Worm (Caenorhabditis elegans) whole organism, L1 larva: ENCODE measurements around the gene C42C1.8.
"Not testable (repeated sequence)": the region's sequence is repeated elsewhere in the genome, so short reads cannot be mapped to it uniquely, and the experiment has no call there.

Experiments
- alr-1 ChIP-seq: fragments of 200-800 bp; sonication (Bioruptor generic); optimal IDR thresholded peaks from 2 replicates; lab custom pipeline; 2018; ENCODE audit warnings: borderline replicate concordance, mild to moderate bottlenecking, missing genetic modification characterization, missing compliant biosample characterization
- ceh-8 ChIP-seq: fragments of 200-800 bp; sonication (Bioruptor generic); optimal IDR thresholded peaks from 2 replicates; lab custom pipeline; 2018; ENCODE audit warnings: mild to moderate bottlenecking, missing genetic modification characterization, moderate library complexity, missing compliant biosample characterization
- ces-1 ChIP-seq: fragments of 150-350 bp; optimal IDR thresholded peaks from 2 replicates; lab custom pipeline; 2014; ENCODE audit warnings: missing biosample characterization, missing genetic modification reagents, missing genetic modification characterization
- efl-1 ChIP-seq, 4 experiments: fragments of 150-350 bp; optimal IDR thresholded peaks in 3 of 4; peaks in 1 of 4; 1 replicate in 1 of 4; 2 replicates in 3 of 4; lab custom pipeline; 2014; ENCODE audit warnings: missing biosample characterization in 2 of 4, missing genetic modification characterization in 2 of 4, missing genetic modification reagents in 2 of 4
- egl-27 ChIP-seq, 2 experiments: fragments of 150-350 bp in 1 of 2; sonication (generic microtip); optimal IDR thresholded peaks; 3 replicates each; lab custom pipeline; 2017 to 2018; ENCODE audit warnings: missing biosample characterization in 2 of 2, missing genetic modification characterization in 2 of 2, missing genetic modification reagents in 2 of 2
- elt-2 ChIP-seq: sonication (generic microtip); optimal IDR thresholded peaks from 2 replicates; lab custom pipeline; 2016; ENCODE audit warnings: missing genetic modification characterization, mild to moderate bottlenecking, inconsistent platforms, missing compliant biosample characterization, missing genetic modification reagents
- grh-1 ChIP-seq: fragments of 200-800 bp; sonication (Bioruptor generic); IDR thresholded peaks from 2 replicates; pipeline ENCODE4 v1.3.6; 2022; ENCODE audit warnings: missing genetic modification reagents, missing genetic modification characterization, missing compliant biosample characterization
- irx-1 ChIP-seq: sonication (generic microtip); optimal IDR thresholded peaks from 2 replicates; lab custom pipeline; 2016; ENCODE audit warnings: missing genetic modification characterization, missing compliant biosample characterization
- isw-1 ChIP-seq: fragments of 200-800 bp; sonication (Bioruptor generic); IDR thresholded peaks from 2 replicates; pipeline ENCODE4 v1.3.6; 2022; ENCODE audit warnings: missing genetic modification characterization, missing compliant biosample characterization
- jun-1 ChIP-seq: fragments of 150-350 bp; optimal IDR thresholded peaks from 2 replicates; lab custom pipeline; 2014; ENCODE audit warnings: missing biosample characterization, missing genetic modification reagents, missing genetic modification characterization
- lin-13 ChIP-seq: fragments of 150-350 bp; optimal IDR thresholded peaks from 2 replicates; lab custom pipeline; 2014; ENCODE audit warnings: missing biosample characterization, missing genetic modification reagents, missing genetic modification characterization
- lir-3 ChIP-seq: sonication (generic microtip); optimal IDR thresholded peaks from 2 replicates; lab custom pipeline; 2016; ENCODE audit warnings: mild to moderate bottlenecking, missing genetic modification characterization, moderate library complexity, missing compliant biosample characterization; ENCODE audit not compliant: poor library complexity
- lsy-2 ChIP-seq, 2 experiments: fragments of 150-350 bp; optimal IDR thresholded peaks; 2 replicates each; lab custom pipeline; 2014; ENCODE audit warnings: missing biosample characterization in 2 of 2, missing genetic modification characterization in 2 of 2
- nhr-20 ChIP-seq: sonication (generic microtip); optimal IDR thresholded peaks from 2 replicates; lab custom pipeline; 2016; ENCODE audit warnings: mild to moderate bottlenecking, missing genetic modification characterization, missing compliant biosample characterization
- nhr-28 ChIP-seq: fragments of 150-350 bp; optimal IDR thresholded peaks from 2 replicates; lab custom pipeline; 2014; ENCODE audit warnings: missing biosample characterization, missing genetic modification characterization
- pax-3 ChIP-seq: fragments of 200-800 bp; sonication (Bioruptor generic); optimal IDR thresholded peaks from 2 replicates; lab custom pipeline; 2018; ENCODE audit warnings: mild to moderate bottlenecking, missing genetic modification characterization, moderate library complexity, missing compliant biosample characterization
- pqm-1 ChIP-seq: sonication (generic microtip); optimal IDR thresholded peaks from 3 replicates; lab custom pipeline; 2017; ENCODE audit warnings: missing biosample characterization, missing genetic modification characterization
- snpc-4 ChIP-seq: fragments of 150-350 bp; optimal IDR thresholded peaks from 2 replicates; lab custom pipeline; 2014; ENCODE audit warnings: missing biosample characterization, missing genetic modification characterization
- snu-23 ChIP-seq: sonication (generic microtip); optimal IDR thresholded peaks from 2 replicates; lab custom pipeline; 2016; ENCODE audit warnings: missing genetic modification characterization, missing compliant biosample characterization
- tbx-2 ChIP-seq: sonication (generic microtip); optimal IDR thresholded peaks from 2 replicates; lab custom pipeline; 2016; ENCODE audit warnings: missing genetic modification characterization, missing compliant biosample characterization
- unc-130 ChIP-seq: fragments of 150-350 bp; optimal IDR thresholded peaks from 2 replicates; lab custom pipeline; 2017; ENCODE audit warnings: missing biosample characterization, missing genetic modification characterization, inconsistent platforms
- vab-15 ChIP-seq: sonication (generic microtip); optimal IDR thresholded peaks from 2 replicates; lab custom pipeline; 2017; ENCODE audit warnings: missing genotype, mild to moderate bottlenecking, missing genetic modification characterization, missing compliant biosample characterization
- ztf-11 ChIP-seq, 2 experiments: sonication (generic microtip); optimal IDR thresholded peaks; 2 replicates each; lab custom pipeline; 2016 to 2017; ENCODE audit warnings: missing genetic modification characterization in 2 of 2, missing biosample characterization in 1 of 2, missing compliant biosample characterization in 1 of 2

C42C1.8 gene

ce11 chrIV:12287628-12288027, 3.2 kb upstream of the C42C1.8 start, which contains the start of gene erl-1:
erl-1 (plus strand) TSS chrIV:12287928.
- no peak for TF ChIP-seq snu-23 (GFP tag; lab: Kevin White, UChicago)
- no peak for TF ChIP-seq egl-27 (tag; optimal IDR thresholded peaks at IDR 0.05; lab: Kevin White, UChicago)
- no peak for TF ChIP-seq nhr-20
- TF ChIP-seq lsy-2 (tag; optimal IDR thresholded peaks at IDR 0.05; lab: Kevin White, UChicago), result no peak
- TF ChIP-seq nhr-28 (tag; lab: Kevin White, UChicago), result no peak
- no peak for TF ChIP-seq irx-1
- TF ChIP-seq pax-3, result no peak
- TF ChIP-seq lir-3 (tag; lab: Kevin White, UChicago), result no peak
- no peak for TF ChIP-seq pqm-1 (tag; lab: Kevin White, UChicago)
- TF ChIP-seq ceh-8, result no peak
- TF ChIP-seq ces-1 (GFP tag; lab: Kevin White, UChicago), result no peak

- TF ChIP-seq lin-13 (no peak), unc-130 (tag; lab: Kevin White, UChicago) (no peak), grh-1 (GFP tag; lab: Robert Waterston, UW) (no peak), efl-1 (optimal IDR thresholded peaks at IDR 0.05; lab: Kevin White, UChicago) (no peak), efl-1 (GFP tag; optimal IDR thresholded peaks at IDR 0.05 in 1 of 2; lab: Kevin White, UChicago) (no peak), snpc-4 (tag; lab: Kevin White, UChicago) (no peak)
- TF ChIP-seq, all 84 proteins: peak for 0
These were observed 1.7 kb upstream of the C42C1.8 start, which contains the start of gene C42C1.9 for ce11 chrIV:12289149-12289548. C42C1.9 (plus strand) TSS chrIV:12289449.

- TF ChIP-seq snu-23 (GFP tag; lab: Kevin White, UChicago), result no peak
- TF ChIP-seq ztf-11 (tag; optimal IDR thresholded peaks at IDR 0.05; lab: Kevin White, UChicago), result no peak
- no peak for TF ChIP-seq vab-15
- TF ChIP-seq jun-1, result no peak
- no peak for TF ChIP-seq grh-1 (GFP tag; lab: Robert Waterston, UW)
These were observed 10.3 kb downstream of the C42C1.8 start, which contains the start of gene oac-59 for ce11 chrIV:12301161-12301560. oac-59 (minus strand) TSS chrIV:12301261.

ce11 chrIV:12302885-12303284, 12.0 kb downstream of the C42C1.8 start:
- TF ChIP-seq pax-3 (no peak), elt-2 (peak; percentile 43)
- TF ChIP-seq, all 84 proteins: peak for 1

- TF ChIP-seq snpc-4 (tag; lab: Kevin White, UChicago), result no peak
- TF ChIP-seq, all 84 proteins: peak for 0
These were observed 13.9 kb downstream of the C42C1.8 start for ce11 chrIV:12304750-12305149.

ce11 chrIV:12305956-12306355, 15.1 kb downstream of the C42C1.8 start:
- TF ChIP-seq jun-1 (no peak), elt-2 (peak; percentile 69)

- no peak for TF ChIP-seq egl-27 (tag; optimal IDR thresholded peaks at IDR 0.05; lab: Kevin White, UChicago)
- TF ChIP-seq tbx-2 (tag; lab: Kevin White, UChicago), result no peak
These were observed 16.9 kb downstream of the C42C1.8 start, which contains the start of gene oac-57 for ce11 chrIV:12307720-12308119. oac-57 (minus strand) TSS chrIV:12307820.

- TF ChIP-seq alr-1 (tag; lab: Kevin White, UChicago) (no peak), efl-1 (optimal IDR thresholded peaks at IDR 0.05; lab: Kevin White, UChicago) (no peak), efl-1 (GFP tag; optimal IDR thresholded peaks at IDR 0.05 in 1 of 2; lab: Kevin White, UChicago) (peak in 1 of 2 experiments; percentile 33), elt-2 (no peak)
These were observed 20.8 kb downstream of the C42C1.8 start, which contains the start of gene oac-58 for ce11 chrIV:12311597-12311996. oac-58 (minus strand) TSS chrIV:12311697.

- TF ChIP-seq pax-3; isw-1; tbx-2 (tag; lab: Kevin White, UChicago): not testable (repeated sequence)
These were observed 36.1 kb downstream of the C42C1.8 start, which contains the start of gene F19B6.3 for ce11 chrIV:12326932-12327331. F19B6.3 (plus strand) TSS chrIV:12327232.
